Fruit fly (Drosophila melanogaster) whole organism, adult: ENCODE results near the gene CG17681.

Experiments used
- CG33017 ChIP-seq: fragments of 200-800 bp; sonication (Bioruptor generic); optimal IDR thresholded peaks from 2 replicates; lab custom pipeline; 2018; ENCODE audit warnings: missing biosample characterization, mild to moderate bottlenecking, missing genetic modification characterization, moderate library complexity
- CG5204 ChIP-seq: fragments of 200-800 bp; sonication (Bioruptor generic); optimal IDR thresholded peaks from 2 replicates; lab custom pipeline; 2016; ENCODE audit warnings: missing biosample characterization, missing genetic modification characterization
- CG7045 ChIP-seq: fragments of 200-800 bp; sonication (Bioruptor generic); optimal IDR thresholded peaks from 2 replicates; lab custom pipeline; 2017; ENCODE audit warnings: missing biosample characterization, mild to moderate bottlenecking, missing genetic modification characterization
- Clk ChIP-seq: fragments of 200-800 bp; sonication (Bioruptor generic); optimal IDR thresholded peaks from 2 replicates; lab custom pipeline; 2017; ENCODE audit warnings: missing biosample characterization, missing genetic modification characterization
- Crg-1 ChIP-seq: fragments of 200-800 bp; sonication (Bioruptor generic); optimal IDR thresholded peaks from 2 replicates; lab custom pipeline; 2016; ENCODE audit warnings: missing biosample characterization, missing genetic modification characterization
- Hr96 ChIP-seq: fragments of 200-800 bp; sonication (Bioruptor generic); optimal IDR thresholded peaks from 2 replicates; lab custom pipeline; 2016; ENCODE audit warnings: missing biosample characterization, missing genetic modification characterization
- toe ChIP-seq: fragments of 200-800 bp; sonication (Bioruptor generic); optimal IDR thresholded peaks from 2 replicates; lab custom pipeline; 2016; ENCODE audit warnings: missing biosample characterization, missing genetic modification characterization

- TF ChIP-seq Crg-1 (GFP tag; lab: Kevin White, UChicago) (no peak), CG7045 (GFP tag; lab: Kevin White, UChicago) (no peak), Hr96 (no peak), Clk (GFP tag; lab: Kevin White, UChicago) (no peak), CG33017 (no peak), toe (GFP tag; lab: Kevin White, UChicago) (no peak), CG5204 (GFP tag; lab: Kevin White, UChicago) (no peak)
These were observed 39.8 kb upstream of the CG17681 start, which contains the start of gene CG44476 for dm6 chr2L:18113079-18113478.
